Worm (Caenorhabditis elegans) whole organism, L3 larva: ENCODE measurements around the gene nhr-122.

ENCODE experiments used
- pha-4 ChIP-seq: fragments of 150-350 bp; optimal IDR thresholded peaks from 2 replicates; lab custom pipeline; 2014; ENCODE audit warnings: missing biosample characterization, missing genetic modification reagents, missing genetic modification characterization
- snpc-4 ChIP-seq: fragments of 150-350 bp; optimal IDR thresholded peaks from 2 replicates; lab custom pipeline; 2014; ENCODE audit warnings: missing biosample characterization, missing genetic modification characterization

DNA sequence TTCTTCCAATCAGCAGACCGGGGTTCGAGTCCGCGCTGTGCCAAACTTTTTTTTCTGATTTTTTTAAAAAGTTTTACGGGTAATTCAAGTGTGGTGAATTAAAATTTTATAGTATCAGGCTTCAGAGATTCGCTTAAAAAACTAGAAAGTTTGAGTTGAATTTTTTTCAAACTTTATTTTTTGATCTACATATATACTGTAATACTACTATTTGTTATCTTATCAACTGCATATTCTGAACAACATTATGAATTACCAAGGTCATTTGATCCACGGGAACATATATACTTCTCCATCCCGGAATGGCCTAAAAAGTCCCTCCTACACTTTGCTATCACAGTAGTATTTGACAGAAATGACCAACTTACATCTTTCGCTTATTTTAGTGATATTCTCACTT, 19.8 kb downstream of the nhr-122 start, which contains the start of gene Y41D4B.6:
- TF ChIP-seq pha-4 = no peak
- no peak for TF ChIP-seq snpc-4 (tag; lab: Kevin White, UChicago)
